Worm (Caenorhabditis elegans) whole organism, L3 larva: ENCODE data around the gene C54E10.3.
"Not testable (repeated sequence)": the region's sequence is repeated elsewhere in the genome, so short reads cannot be mapped to it uniquely, and the experiment has no call there.

Source experiments
- R02D3.7 ChIP-seq: fragments of 150-350 bp; optimal IDR thresholded peaks from 2 replicates; lab custom pipeline; 2014; ENCODE audit warnings: missing biosample characterization, missing genetic modification characterization
- aly-2 ChIP-seq: fragments of 150-350 bp; optimal IDR thresholded peaks from 2 replicates; lab custom pipeline; 2014; ENCODE audit warnings: missing biosample characterization, missing genetic modification characterization
- ceh-82 ChIP-seq: fragments of 150-350 bp; optimal IDR thresholded peaks from 2 replicates; lab custom pipeline; 2014; ENCODE audit warnings: missing biosample characterization, missing genetic modification characterization
- fos-1 ChIP-seq: fragments of 150-350 bp; optimal IDR thresholded peaks from 2 replicates; lab custom pipeline; 2014; ENCODE audit warnings: missing biosample characterization, missing genetic modification characterization
- lin-39 ChIP-seq: fragments of 150-350 bp; optimal IDR thresholded peaks from 2 replicates; lab custom pipeline; 2018; ENCODE audit warnings: missing biosample characterization, missing genetic modification reagents, missing genetic modification characterization
- mml-1 ChIP-seq: fragments of 150-350 bp; sonication (generic microtip); optimal IDR thresholded peaks from 3 replicates; lab custom pipeline; 2014; ENCODE audit warnings: missing biosample characterization, missing genetic modification characterization
- nhr-11 ChIP-seq: fragments of 150-350 bp; optimal IDR thresholded peaks from 2 replicates; lab custom pipeline; 2014; ENCODE audit warnings: missing biosample characterization, missing genetic modification characterization
- nhr-12 ChIP-seq: fragments of 150-350 bp; optimal IDR thresholded peaks from 2 replicates; lab custom pipeline; 2014; ENCODE audit warnings: missing biosample characterization, missing genetic modification characterization
- nhr-237 ChIP-seq: fragments of 150-350 bp; optimal IDR thresholded peaks from 2 replicates; lab custom pipeline; 2014; ENCODE audit warnings: missing biosample characterization, missing genetic modification characterization
- nhr-77 ChIP-seq: fragments of 150-350 bp; optimal IDR thresholded peaks from 2 replicates; lab custom pipeline; 2014; ENCODE audit warnings: missing biosample characterization, missing genetic modification characterization
- pha-4 ChIP-seq: fragments of 150-350 bp; optimal IDR thresholded peaks from 2 replicates; lab custom pipeline; 2014; ENCODE audit warnings: missing biosample characterization, missing genetic modification reagents, missing genetic modification characterization
- snpc-4 ChIP-seq: fragments of 150-350 bp; optimal IDR thresholded peaks from 2 replicates; lab custom pipeline; 2014; ENCODE audit warnings: missing biosample characterization, missing genetic modification characterization
- unc-39 ChIP-seq: sonication (generic microtip); optimal IDR thresholded peaks from 4 replicates; lab custom pipeline; 2017; ENCODE audit warnings: missing biosample characterization, missing genetic modification characterization
- ztf-4 ChIP-seq: fragments of 150-350 bp; optimal IDR thresholded peaks from 2 replicates; lab custom pipeline; 2014; ENCODE audit warnings: missing biosample characterization, missing genetic modification characterization

DNA sequence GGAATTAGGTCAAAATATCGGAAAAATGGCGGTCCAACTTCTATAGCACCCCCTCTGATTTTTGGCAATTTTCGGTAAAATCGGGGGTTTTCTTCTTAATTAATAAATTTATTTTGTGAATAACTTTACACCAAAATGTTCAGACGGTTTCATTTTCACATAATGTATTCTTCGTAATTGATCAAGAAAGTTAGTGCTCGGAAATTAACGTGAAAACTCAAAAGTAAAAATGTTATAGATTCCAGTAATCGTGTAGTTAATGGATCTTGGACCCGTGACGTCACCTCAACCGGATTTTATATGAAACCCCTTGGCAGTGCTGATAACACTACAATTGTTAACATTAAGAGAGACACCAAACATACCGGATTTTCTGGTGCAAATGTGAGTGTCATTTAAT lies 48.8 kb upstream of the C54E10.3 start, which contains the start of gene F11D11.22:
- TF ChIP-seq aly-2; ztf-4 (tag; lab: Kevin White, UChicago); R02D3.7 (tag; lab: Kevin White, UChicago); pha-4; unc-39 (tag; lab: Kevin White, UChicago); nhr-11 (tag; lab: Kevin White, UChicago); lin-39 (tag; lab: Kevin White, UChicago); snpc-4; nhr-237 (tag; lab: Kevin White, UChicago); nhr-77 (tag; lab: Kevin White, UChicago); nhr-12 (tag; lab: Kevin White, UChicago); fos-1 (tag; lab: Kevin White, UChicago); ceh-82 (tag; lab: Kevin White, UChicago); mml-1 (tag; lab: Kevin White, UChicago): not testable (repeated sequence)
